Worm (Caenorhabditis elegans) whole organism, L4/young adult: ENCODE data around the gene F31B9.3.

Source experiments
- W03F9.2 ChIP-seq: fragments of 150-350 bp; optimal IDR thresholded peaks from 2 replicates; lab custom pipeline; 2014; ENCODE audit warnings: missing biosample characterization, missing genetic modification characterization
- dao-5 ChIP-seq: sonication (generic microtip); optimal IDR thresholded peaks from 2 replicates; lab custom pipeline; 2016; ENCODE audit warnings: missing genotype, missing genetic modification characterization, moderate library complexity, missing compliant biosample characterization
- him-1 ChIP-seq: sonication (generic microtip); optimal IDR thresholded peaks from 2 replicates; lab custom pipeline; 2016; ENCODE audit warnings: missing genotype, missing genetic modification reagents, missing genetic modification characterization, missing compliant biosample characterization

DNA sequence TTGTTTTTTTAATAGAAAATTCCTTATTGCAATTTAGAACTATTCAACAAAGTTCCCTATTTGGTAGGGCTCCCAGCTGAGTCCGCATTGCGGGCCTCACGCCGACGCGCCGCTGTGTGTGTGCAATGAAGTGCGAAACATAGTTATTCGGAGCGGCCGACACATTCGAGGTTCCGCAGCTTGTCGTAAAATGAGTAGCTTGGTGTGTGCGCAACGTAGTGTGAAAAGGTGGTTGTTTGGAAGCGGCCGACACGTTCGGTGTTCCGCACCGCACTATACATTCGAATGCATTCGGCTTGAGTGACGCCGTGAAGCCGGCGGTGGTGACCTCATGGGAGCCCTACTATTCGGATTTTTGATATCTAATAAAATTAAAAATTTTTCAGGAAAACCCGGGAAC is 30.1 kb downstream of the F31B9.3 start:
- TF ChIP-seq him-1 (tag; lab: Kevin White, UChicago) (no peak), dao-5 (tag; lab: Kevin White, UChicago) (no peak), W03F9.2 (no peak)
